Worm (Caenorhabditis elegans) whole organism, L1 larva: ENCODE results near the gene F43D2.6.

Source experiments
- ama-1 ChIP-seq: fragments of 150-350 bp; optimal IDR thresholded peaks from 2 replicates; lab custom pipeline; 2014
- ceh-82 ChIP-seq, 3 experiments: fragments of 150-350 bp in 1 of 3; sonication (generic microtip) in 2 of 3; optimal IDR thresholded peaks; 2 replicates each; lab custom pipeline; 2014 to 2017; ENCODE audit warnings: missing biosample characterization in 3 of 3, missing genetic modification characterization in 3 of 3
- egl-27 ChIP-seq, 2 experiments: fragments of 150-350 bp in 1 of 2; sonication (generic microtip); optimal IDR thresholded peaks; 3 replicates each; lab custom pipeline; 2017 to 2018; ENCODE audit warnings: missing biosample characterization in 2 of 2, missing genetic modification characterization in 2 of 2, missing genetic modification reagents in 2 of 2
- hlh-4 ChIP-seq: sonication (generic microtip); optimal IDR thresholded peaks from 2 replicates; lab custom pipeline; 2016; ENCODE audit warnings: mild to moderate bottlenecking, missing genetic modification characterization, missing compliant biosample characterization
- lin-39 ChIP-seq: fragments of 150-350 bp; optimal IDR thresholded peaks from 2 replicates; lab custom pipeline; 2014; ENCODE audit warnings: missing biosample characterization, missing genetic modification reagents, missing genetic modification characterization
- lir-3 ChIP-seq: sonication (generic microtip); optimal IDR thresholded peaks from 2 replicates; lab custom pipeline; 2016; ENCODE audit warnings: mild to moderate bottlenecking, missing genetic modification characterization, moderate library complexity, missing compliant biosample characterization; ENCODE audit not compliant: poor library complexity
- nhr-28 ChIP-seq: fragments of 150-350 bp; optimal IDR thresholded peaks from 2 replicates; lab custom pipeline; 2014; ENCODE audit warnings: missing biosample characterization, missing genetic modification characterization
- nhr-84 ChIP-seq: sonication (generic microtip); optimal IDR thresholded peaks from 2 replicates; lab custom pipeline; 2017; ENCODE audit warnings: missing biosample characterization, missing genetic modification characterization
- pax-3 ChIP-seq: fragments of 200-800 bp; sonication (Bioruptor generic); optimal IDR thresholded peaks from 2 replicates; lab custom pipeline; 2018; ENCODE audit warnings: mild to moderate bottlenecking, missing genetic modification characterization, moderate library complexity, missing compliant biosample characterization
- zag-1 ChIP-seq: fragments of 150-350 bp; optimal IDR thresholded peaks from 2 replicates; lab custom pipeline; 2014; ENCODE audit warnings: missing biosample characterization, missing genetic modification characterization
- ztf-11 ChIP-seq, 2 experiments: sonication (generic microtip); optimal IDR thresholded peaks; 2 replicates each; lab custom pipeline; 2016 to 2017; ENCODE audit warnings: missing genetic modification characterization in 2 of 2, missing biosample characterization in 1 of 2, missing compliant biosample characterization in 1 of 2

- no peak for TF ChIP-seq ceh-82 (tag; optimal IDR thresholded peaks at IDR 0.05; lab: Kevin White, UChicago)
- TF ChIP-seq nhr-28 (tag; lab: Kevin White, UChicago), result no peak
- no peak for TF ChIP-seq hlh-4 (tag; lab: Kevin White, UChicago)
- no peak for TF ChIP-seq egl-27 (tag; optimal IDR thresholded peaks at IDR 0.05; lab: Kevin White, UChicago)
- TF ChIP-seq lir-3 (tag; lab: Kevin White, UChicago), result no peak
- TF ChIP-seq zag-1, result no peak
- no peak for TF ChIP-seq lin-39 (tag; lab: Kevin White, UChicago)
- no peak for TF ChIP-seq ama-1
- TF ChIP-seq nhr-84 (tag; lab: Kevin White, UChicago), result no peak
- TF ChIP-seq pax-3, result no peak
- TF ChIP-seq ztf-11 (tag; optimal IDR thresholded peaks at IDR 0.05; lab: Kevin White, UChicago), result no peak
Observed at ce11 chrV:14649929-14650328, 14.9 kb upstream of the F43D2.6 start.
